Worm (Caenorhabditis elegans): Measurements from ENCODE around the gene pam-1.

Gene pam-1

DNA sequence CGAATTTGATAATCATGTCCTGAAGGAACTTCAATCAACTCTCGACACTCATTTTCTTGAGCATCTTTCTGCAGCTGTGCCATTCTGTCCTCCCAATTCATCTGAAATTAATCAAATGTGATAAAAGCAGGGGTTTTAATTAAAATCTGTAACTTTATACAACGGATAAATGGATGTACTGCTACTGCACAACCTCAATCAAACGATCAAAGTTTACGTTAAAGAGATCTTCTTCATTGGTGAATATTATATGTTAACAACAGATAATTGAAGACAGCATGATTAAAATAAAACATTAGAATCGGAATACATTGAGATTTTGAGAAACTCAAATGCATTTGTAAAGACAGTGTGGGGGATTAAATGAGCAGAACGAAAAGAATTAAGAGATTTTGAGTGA lies 27.7 kb upstream of the pam-1 start, which contains the start of gene F32E10.5:
TSS of gene F32E10.5 (minus strand) at position 101 of the 400 bp plus-strand sequence.
- TF ChIP-seq nhr-25 (tag; optimal IDR thresholded peaks at IDR 0.05) (no peak), elt-2 (tag; optimal IDR thresholded peaks at IDR 0.05) (no peak), lin-39 (tag; optimal IDR thresholded peaks at IDR 0.05) (no peak), ceh-82 (tag; optimal IDR thresholded peaks at IDR 0.05) (no peak), ceh-9 (tag; optimal IDR thresholded peaks at IDR 0.05) (no peak), elt-3 (tag; optimal IDR thresholded peaks at IDR 0.05) (no peak), fkh-10 (GFP tag; optimal IDR thresholded peaks at IDR 0.05) (no peak), nhr-28 (tag; optimal IDR thresholded peaks at IDR 0.05) (no peak), tbx-2 (tag; optimal IDR thresholded peaks at IDR 0.05) (no peak), nfya-1 (tag; optimal IDR thresholded peaks at IDR 0.05; ENCODE audit: insufficient read depth) (no peak), nhr-77 (tag; optimal IDR thresholded peaks at IDR 0.05) (no peak), eor-1 (tag; optimal IDR thresholded peaks at IDR 0.05) (no peak), egl-27 (tag; optimal IDR thresholded peaks at IDR 0.05) (no peak), fkh-2 (tag; optimal IDR thresholded peaks at IDR 0.05) (no peak)

DNA sequence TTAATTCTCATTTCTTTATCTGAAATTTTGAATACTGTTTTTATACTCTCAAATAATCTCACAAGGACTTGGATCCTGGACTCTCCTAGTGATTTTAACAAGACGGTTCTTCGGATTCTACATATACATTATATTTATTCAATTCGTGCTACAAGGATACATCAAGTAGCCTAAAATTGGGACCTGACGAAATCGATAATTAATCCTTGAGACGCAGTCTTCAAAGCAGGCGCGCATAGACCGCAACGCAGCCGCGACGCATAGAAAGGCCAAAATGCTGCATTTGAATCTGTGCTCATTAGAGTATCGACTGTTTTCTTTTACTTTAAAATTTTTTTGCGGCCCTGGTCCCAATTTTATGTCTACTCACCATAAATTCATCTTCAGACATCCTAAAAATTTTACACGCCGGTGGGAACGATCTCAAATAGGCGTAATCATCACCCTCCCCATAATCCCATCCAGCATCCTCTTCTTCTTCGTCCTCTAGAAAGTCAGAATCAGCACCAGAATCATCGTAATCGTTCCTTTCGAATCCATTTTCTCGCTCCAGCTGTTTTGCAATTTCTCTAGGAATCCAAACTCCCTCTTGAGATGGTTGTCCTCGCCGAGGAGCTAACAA lies 24.6 kb upstream of the pam-1 start, which contains the start of gene cec-4:
TSS of gene cec-4 (plus strand) at position 572 of the 622 bp plus-strand sequence.
- TF ChIP-seq egl-27 (tag; optimal IDR thresholded peaks at IDR 0.05) (no peak), jun-1 (tag; optimal IDR thresholded peaks at IDR 0.05) (no peak), skn-1 (tag; optimal IDR thresholded peaks at IDR 0.05) (no peak), egl-5 (tag; optimal IDR thresholded peaks at IDR 0.05) (no peak), ceh-28 (tag; optimal IDR thresholded peaks at IDR 0.05) (no peak), ceh-82 (tag; optimal IDR thresholded peaks at IDR 0.05) (no peak), lsy-12 (tag; optimal IDR thresholded peaks at IDR 0.05) (no peak), ama-1 (optimal IDR thresholded peaks at IDR 0.05) (no peak), nhr-76 (tag; optimal IDR thresholded peaks at IDR 0.05) (no peak), zag-1 (tag; optimal IDR thresholded peaks at IDR 0.05) (no peak), pqm-1 (tag; optimal IDR thresholded peaks at IDR 0.05) (no peak), snpc-4 (tag; optimal IDR thresholded peaks at IDR 0.05) (no peak), elt-1 (tag; optimal IDR thresholded peaks at IDR 0.05) (no peak), daf-12 (tag; optimal IDR thresholded peaks at IDR 0.05) (no peak), eor-1 (tag; optimal IDR thresholded peaks at IDR 0.05) (no peak), lin-39 (tag; optimal IDR thresholded peaks at IDR 0.05) (no peak), ztf-4 (tag; optimal IDR thresholded peaks at IDR 0.05) (no peak), unc-62 (GFP tag; optimal IDR thresholded peaks at IDR 0.05) (no peak)

DNA sequence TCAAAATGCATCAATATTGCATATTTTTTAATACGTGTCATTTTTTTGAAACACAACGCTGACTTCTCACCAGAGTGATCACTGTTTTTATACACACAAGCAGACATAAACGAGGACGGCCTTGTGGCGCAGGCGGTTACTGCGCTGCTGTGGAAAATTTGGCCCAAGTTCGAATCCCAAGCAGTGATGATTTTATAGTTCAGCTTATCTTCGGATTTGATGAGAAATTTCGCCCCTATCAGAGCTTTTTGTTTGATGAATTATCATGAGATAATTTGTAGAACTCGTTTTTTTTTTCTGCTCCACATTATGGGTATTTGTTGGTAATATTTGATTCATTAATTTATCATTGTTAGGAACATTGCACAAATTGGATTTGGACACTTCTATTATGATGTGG lies 23.3 kb upstream of the pam-1 start:
- peak; percentile 22 for TF ChIP-seq ztf-4 (tag; optimal IDR thresholded peaks at IDR 0.05)
- TF ChIP-seq lin-39 (tag; optimal IDR thresholded peaks at IDR 0.05), result peak; percentile 85
- peak; percentile 91 for TF ChIP-seq egl-5 (tag; optimal IDR thresholded peaks at IDR 0.05)
- peak; percentile 41 for TF ChIP-seq aly-2 (tag; optimal IDR thresholded peaks at IDR 0.05)
- peak; percentile 73 for TF ChIP-seq tbx-2 (tag; optimal IDR thresholded peaks at IDR 0.05)
- TF ChIP-seq nhr-12 (tag; optimal IDR thresholded peaks at IDR 0.05), result no peak
- peak; percentile 40 for TF ChIP-seq nhr-25 (tag; optimal IDR thresholded peaks at IDR 0.05)
- TF ChIP-seq fkh-2 (tag; optimal IDR thresholded peaks at IDR 0.05), result no peak
- peak; percentile 65 for TF ChIP-seq nfya-1 (tag; optimal IDR thresholded peaks at IDR 0.05; ENCODE audit: insufficient read depth)
- peak; percentile 55 for TF ChIP-seq elt-2 (tag; optimal IDR thresholded peaks at IDR 0.05)
- TF ChIP-seq egl-27 (tag; optimal IDR thresholded peaks at IDR 0.05), result peak; percentile 81
- no peak for TF ChIP-seq zag-1 (tag; optimal IDR thresholded peaks at IDR 0.05)
- TF ChIP-seq ceh-28 (tag; optimal IDR thresholded peaks at IDR 0.05), result no peak
- peak in 1 of 3 experiments; percentile 72 for TF ChIP-seq elt-3 (tag; optimal IDR thresholded peaks at IDR 0.05)
- peak; percentile 58 for TF ChIP-seq ama-1 (optimal IDR thresholded peaks at IDR 0.05)
- peak; percentile 46 for TF ChIP-seq ztf-11 (tag; optimal IDR thresholded peaks at IDR 0.05)
- peak; percentile 50 for TF ChIP-seq lin-15B (tag; optimal IDR thresholded peaks at IDR 0.05)
- TF ChIP-seq nhr-28 (tag; optimal IDR thresholded peaks at IDR 0.05), result no peak
- TF ChIP-seq hmg-11 (tag; optimal IDR thresholded peaks at IDR 0.05), result peak; percentile 97
- TF ChIP-seq nhr-11 (tag; optimal IDR thresholded peaks at IDR 0.05), result no peak
- peak; percentile 44 for TF ChIP-seq ceh-16 (tag; optimal IDR thresholded peaks at IDR 0.05)
- TF ChIP-seq lsy-12 (tag; optimal IDR thresholded peaks at IDR 0.05), result peak; percentile 87
- TF ChIP-seq elt-1 (tag; optimal IDR thresholded peaks at IDR 0.05), result peak; percentile 24
- TF ChIP-seq nhr-77 (tag; optimal IDR thresholded peaks at IDR 0.05), result peak; percentile 26
- no peak for TF ChIP-seq sea-2 (GFP tag; optimal IDR thresholded peaks at IDR 0.05)
- TF ChIP-seq ceh-9 (tag; optimal IDR thresholded peaks at IDR 0.05), result no peak
- no peak for TF ChIP-seq fkh-10 (GFP tag; optimal IDR thresholded peaks at IDR 0.05)
- TF ChIP-seq nhr-76 (tag; optimal IDR thresholded peaks at IDR 0.05), result peak; percentile 12
- peak; percentile 78 for TF ChIP-seq nhr-23 (tag; optimal IDR thresholded peaks at IDR 0.05)
- no peak for TF ChIP-seq nhr-237 (tag; optimal IDR thresholded peaks at IDR 0.05)
- peak; percentile 53 for TF ChIP-seq skn-1 (tag; optimal IDR thresholded peaks at IDR 0.05)
- no peak for TF ChIP-seq unc-62 (GFP tag; optimal IDR thresholded peaks at IDR 0.05)
- peak; percentile 69 for TF ChIP-seq ceh-82 (tag; optimal IDR thresholded peaks at IDR 0.05)
- TF ChIP-seq nhr-43 (tag; optimal IDR thresholded peaks at IDR 0.05; ENCODE audit: poor library complexity, severe bottlenecking), result peak; percentile 81
